Fruit fly (Drosophila melanogaster): Measurements from ENCODE around the gene Nemp.

Nemp gene

DNA sequence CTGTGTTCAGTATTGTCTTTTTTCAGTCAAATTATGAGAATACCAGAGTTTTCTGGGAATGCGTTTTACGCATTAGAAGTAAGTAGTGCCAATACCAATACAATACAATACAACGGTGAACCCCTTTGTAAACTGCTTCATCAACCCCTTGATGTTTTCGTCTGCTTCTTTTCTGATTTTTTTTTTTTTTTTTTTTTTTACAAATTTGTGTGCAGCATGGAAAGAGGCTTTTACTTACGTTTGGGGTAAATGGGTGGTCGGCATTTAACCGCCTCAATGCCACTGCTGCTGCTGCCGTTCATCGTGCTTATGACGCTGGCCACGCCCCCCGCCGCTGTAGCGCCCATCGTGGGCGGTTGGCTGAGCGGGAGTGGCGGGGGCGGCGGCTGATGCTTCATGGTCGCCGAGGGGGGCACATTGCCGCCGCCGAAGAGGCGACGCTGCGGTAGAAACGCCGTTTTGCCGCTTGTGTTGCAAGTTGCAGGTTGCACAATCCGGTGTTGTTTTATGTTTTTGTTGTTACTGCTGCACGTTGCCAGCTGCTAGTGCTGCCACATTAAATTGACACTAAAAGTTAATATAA is 39.1 kb upstream of the Nemp start (continued):
- TF ChIP-seq Med (GFP tag) (peak; percentile 56), CG17568 (GFP tag; optimal IDR thresholded peaks at IDR 0.05) (no peak), sr (GFP tag; IDR thresholded peaks at IDR 0.05) (peak; percentile 72), ap (GFP tag; IDR thresholded peaks at IDR 0.05) (no peak), CG3065 (GFP tag; optimal IDR thresholded peaks at IDR 0.05) (peak; percentile 19), CG10565 (GFP tag; optimal IDR thresholded peaks at IDR 0.05) (no peak), CG4328 (GFP tag; optimal IDR thresholded peaks at IDR 0.05) (no peak), z (GFP tag; IDR thresholded peaks at IDR 0.05) (no peak), CG12942 (GFP tag; optimal IDR thresholded peaks at IDR 0.05) (no peak), ash1 (GFP tag; optimal IDR thresholded peaks at IDR 0.05) (no peak), croc (GFP tag; conservative IDR thresholded peaks at IDR 0.05) (no peak), Nf-YB (GFP tag; optimal IDR thresholded peaks at IDR 0.05) (no peak), Max (GFP tag; optimal IDR thresholded peaks at IDR 0.05) (no peak), CG3163 (GFP tag; optimal IDR thresholded peaks at IDR 0.05) (no peak), B-H1 (GFP tag; IDR thresholded peaks at IDR 0.05) (no peak), CG7839 (tag; optimal IDR thresholded peaks at IDR 0.05) (no peak), Mrtf (GFP tag; IDR thresholded peaks at IDR 0.05) (no peak), MESR4 (GFP tag; optimal IDR thresholded peaks at IDR 0.05) (no peak), BEAF-32 (GFP tag; optimal IDR thresholded peaks at IDR 0.05) (no peak), CG43689 (GFP tag; IDR thresholded peaks at IDR 0.05) (no peak), ttk (GFP tag; IDR thresholded peaks at IDR 0.05) (no peak), CG10274 (GFP tag; optimal IDR thresholded peaks at IDR 0.05) (no peak), CG16779 (GFP tag; IDR thresholded peaks at IDR 0.05) (0 out of 2 replicates have a peak, but pooled peaks have one; percentile 4), TFAM (GFP tag; optimal IDR thresholded peaks at IDR 0.05) (no peak), Stat92E (GFP tag; optimal IDR thresholded peaks at IDR 0.05) (no peak), PHDP (tag; optimal IDR thresholded peaks at IDR 0.05) (no peak), tna (GFP tag; IDR thresholded peaks at IDR 0.05; ENCODE audit: partially characterized antibody) (no peak), CG17385 (GFP tag; optimal IDR thresholded peaks at IDR 0.05) (no peak), CG7357 (GFP tag; IDR thresholded peaks at IDR 0.05) (no peak), pfk (GFP tag; optimal IDR thresholded peaks at IDR 0.05) (no peak), chif (GFP tag; optimal IDR thresholded peaks at IDR 0.05) (no peak), Optix (GFP tag; IDR thresholded peaks at IDR 0.05) (no peak), Opbp (GFP tag; IDR thresholded peaks at IDR 0.05; ENCODE audit: partially characterized antibody) (no peak), crc (GFP tag; optimal IDR thresholded peaks at IDR 0.05) (no peak), CG10462 (GFP tag; optimal IDR thresholded peaks at IDR 0.05) (no peak), CG3995 (GFP tag; optimal IDR thresholded peaks at IDR 0.05) (no peak), lab (GFP tag; optimal IDR thresholded peaks at IDR 0.05) (no peak), CG10959 (GFP tag; IDR thresholded peaks at IDR 0.05) (no peak), Xrp1 (GFP tag; IDR thresholded peaks at IDR 0.05) (no peak), CG31365 (tag; optimal IDR thresholded peaks at IDR 0.05) (peak; percentile 2), Sox100B (GFP tag; optimal IDR thresholded peaks at IDR 0.05) (no peak), Hand (GFP tag; optimal IDR thresholded peaks at IDR 0.05) (no peak), peb (GFP tag; IDR thresholded peaks at IDR 0.05) (no peak), jumu (GFP tag; optimal IDR thresholded peaks at IDR 0.05) (no peak), lbe (GFP tag; optimal IDR thresholded peaks at IDR 0.05) (no peak), CG13775 (GFP tag; optimal IDR thresholded peaks at IDR 0.05) (no peak), her (GFP tag; optimal IDR thresholded peaks at IDR 0.05) (no peak), CG4404 (GFP tag; IDR thresholded peaks at IDR 0.05) (peak; percentile 10; the same call in 1 of the 2 replicates), CG8359 (GFP tag; optimal IDR thresholded peaks at IDR 0.05; ENCODE audit: borderline replicate concordance) (no peak), Ptx1 (GFP tag; IDR thresholded peaks at IDR 0.05) (no peak), fd96Cb (tag; optimal IDR thresholded peaks at IDR 0.05) (no peak)

Measured in whole organism, embryonic.